Worm (Caenorhabditis elegans) whole organism, mixed stage, embryonic: ENCODE results near the gene C40A11.8.
A peak's percentile ranks its signal among the peaks of the same experiment; 100 is the strongest.

Source experiments
- M03D4.4 ChIP-seq: sonication (generic microtip); optimal IDR thresholded peaks from 2 replicates; lab custom pipeline; 2017; ENCODE audit warnings: mild to moderate bottlenecking, missing genetic modification characterization, missing compliant biosample characterization
- bed-3 ChIP-seq: fragments of 200-800 bp; sonication (Bioruptor generic); optimal IDR thresholded peaks from 3 replicates; lab custom pipeline; 2018; ENCODE audit warnings: mild to moderate bottlenecking, missing genetic modification characterization, moderate library complexity, missing compliant biosample characterization
- ceh-39 ChIP-seq: fragments of 150-350 bp; optimal IDR thresholded peaks from 2 replicates; lab custom pipeline; 2014; ENCODE audit warnings: missing biosample characterization, missing genetic modification characterization
- ceh-43 ChIP-seq: fragments of 200-800 bp; sonication (Bioruptor generic); optimal IDR thresholded peaks from 2 replicates; lab custom pipeline; 2018; ENCODE audit warnings: mild to moderate bottlenecking, missing genetic modification characterization, moderate library complexity, missing compliant biosample characterization
- ces-1 ChIP-seq: fragments of 150-350 bp; optimal IDR thresholded peaks from 2 replicates; lab custom pipeline; 2014; ENCODE audit warnings: missing biosample characterization, missing genetic modification reagents, missing genetic modification characterization
- cnd-1 ChIP-seq: fragments of 200-800 bp; sonication (Bioruptor generic); optimal IDR thresholded peaks from 2 replicates; lab custom pipeline; 2018; ENCODE audit warnings: mild to moderate bottlenecking, missing genetic modification characterization, missing compliant biosample characterization
- elt-1 ChIP-seq: sonication (generic microtip); optimal IDR thresholded peaks from 2 replicates; lab custom pipeline; 2017; ENCODE audit warnings: missing genetic modification characterization, mild to moderate bottlenecking, missing compliant biosample characterization, antibody characterized with exemption, moderate library complexity, borderline replicate concordance; ENCODE audit not compliant: insufficient read depth
- elt-3 ChIP-seq: fragments of 150-350 bp; optimal IDR thresholded peaks from 2 replicates; lab custom pipeline; 2014; ENCODE audit warnings: missing biosample characterization, missing genetic modification characterization
- flh-1 ChIP-seq: fragments of 200-800 bp; sonication (Bioruptor generic); optimal IDR thresholded peaks from 2 replicates; lab custom pipeline; 2018; ENCODE audit warnings: mild to moderate bottlenecking, missing genetic modification characterization, moderate library complexity, missing compliant biosample characterization
- ham-2 ChIP-seq: fragments of 200-800 bp; sonication (Bioruptor generic); optimal IDR thresholded peaks from 2 replicates; lab custom pipeline; 2018; ENCODE audit warnings: mild to moderate bottlenecking, missing genetic modification characterization, missing compliant biosample characterization
- lin-13 ChIP-seq: fragments of 150-350 bp; optimal IDR thresholded peaks from 2 replicates; lab custom pipeline; 2014; ENCODE audit warnings: missing biosample characterization, missing genetic modification characterization
- lin-32 ChIP-seq: fragments of 200-800 bp; sonication (Bioruptor generic); optimal IDR thresholded peaks from 2 replicates; lab custom pipeline; 2018; ENCODE audit warnings: mild to moderate bottlenecking, missing genetic modification characterization, missing compliant biosample characterization
- mab-5 ChIP-seq: fragments of 150-350 bp; optimal IDR thresholded peaks from 2 replicates; lab custom pipeline; 2014; ENCODE audit warnings: missing biosample characterization, missing genetic modification characterization
- mep-1 ChIP-seq: fragments of 150-350 bp; optimal IDR thresholded peaks from 2 replicates; lab custom pipeline; 2017; ENCODE audit warnings: missing biosample characterization, missing genetic modification reagents, missing genetic modification characterization, inconsistent platforms
- mls-2 ChIP-seq: sonication (generic microtip); optimal IDR thresholded peaks from 2 replicates; lab custom pipeline; 2016; ENCODE audit warnings: mild to moderate bottlenecking, missing genetic modification characterization, moderate library complexity, missing compliant biosample characterization
- nhr-12 ChIP-seq: fragments of 150-350 bp; optimal IDR thresholded peaks from 2 replicates; lab custom pipeline; 2014; ENCODE audit warnings: missing biosample characterization, missing genetic modification characterization
- nhr-2 ChIP-seq: fragments of 150-350 bp; optimal IDR thresholded peaks from 2 replicates; lab custom pipeline; 2014; ENCODE audit warnings: missing biosample characterization, missing genetic modification characterization
- nhr-28 ChIP-seq: fragments of 150-350 bp; optimal IDR thresholded peaks from 2 replicates; lab custom pipeline; 2014; ENCODE audit warnings: missing biosample characterization, missing genetic modification characterization
- nhr-76 ChIP-seq: sonication (generic microtip); optimal IDR thresholded peaks from 2 replicates; lab custom pipeline; 2017; ENCODE audit warnings: missing biosample characterization, missing genetic modification characterization
- pha-4 ChIP-seq: fragments of 150-350 bp; optimal IDR thresholded peaks from 2 replicates; lab custom pipeline; 2018; ENCODE audit warnings: missing biosample characterization, missing genetic modification reagents, missing genetic modification characterization
- sem-2 ChIP-seq: fragments of 200-800 bp; sonication (Bioruptor generic); optimal IDR thresholded peaks from 2 replicates; lab custom pipeline; 2018; ENCODE audit warnings: mild to moderate bottlenecking, missing genetic modification characterization, missing compliant biosample characterization
- sptf-1 ChIP-seq: sonication (generic microtip); optimal IDR thresholded peaks from 2 replicates; lab custom pipeline; 2017; ENCODE audit warnings: mild to moderate bottlenecking, missing genetic modification characterization, moderate library complexity, missing compliant biosample characterization
- tbx-8 ChIP-seq: fragments of 200-800 bp; sonication (Bioruptor generic); optimal IDR thresholded peaks from 2 replicates; lab custom pipeline; 2018; ENCODE audit warnings: mild to moderate bottlenecking, missing genetic modification characterization, moderate library complexity, missing compliant biosample characterization
- unc-120 ChIP-seq: sonication (generic microtip); optimal IDR thresholded peaks from 2 replicates; lab custom pipeline; 2017; ENCODE audit warnings: missing genetic modification characterization, missing compliant biosample characterization; ENCODE audit not compliant: poor library complexity, severe bottlenecking
- unc-39 ChIP-seq: fragments of 150-350 bp; optimal IDR thresholded peaks from 2 replicates; lab custom pipeline; 2014; ENCODE audit warnings: missing biosample characterization, missing genetic modification characterization
- unc-62 ChIP-seq: fragments of 150-350 bp; optimal IDR thresholded peaks from 2 replicates; lab custom pipeline; 2014; ENCODE audit warnings: missing biosample characterization, missing genetic modification reagents, missing genetic modification characterization
- zip-8 ChIP-seq: fragments of 150-350 bp; optimal IDR thresholded peaks from 2 replicates; lab custom pipeline; 2014; ENCODE audit warnings: missing biosample characterization, missing genetic modification characterization
- ztf-11 ChIP-seq: fragments of 150-350 bp; optimal IDR thresholded peaks from 2 replicates; lab custom pipeline; 2014; ENCODE audit warnings: missing biosample characterization, missing genetic modification characterization

The C40A11.8 gene

DNA sequence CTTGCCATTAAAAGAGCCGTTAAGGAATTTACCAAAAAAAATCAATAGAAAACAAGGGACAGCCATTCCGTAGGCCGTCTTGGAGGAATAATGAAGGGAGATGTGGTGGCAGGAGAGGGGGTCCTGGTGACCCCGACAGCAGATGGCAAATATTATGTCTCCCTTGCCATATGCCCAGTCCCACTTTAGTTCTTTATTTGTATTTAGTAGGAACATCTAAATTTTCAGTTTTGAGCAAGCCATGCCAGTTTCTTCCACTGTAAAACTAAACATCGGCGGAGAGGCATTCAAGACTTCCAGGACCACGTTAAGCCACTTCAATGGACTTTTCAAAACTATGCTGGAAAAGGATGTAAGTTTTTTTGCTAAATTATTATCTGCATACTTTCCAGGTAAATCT, 13.5 kb downstream of the C40A11.8 start, which contains the start of gene C40A11.4:
C40A11.4 (plus strand) TSS at position 188 of the 400 bp plus-strand sequence.
- TF ChIP-seq sptf-1, result no peak
- TF ChIP-seq sem-2, result no peak
- TF ChIP-seq nhr-12 (tag; lab: Kevin White, UChicago), result no peak
- TF ChIP-seq bed-3 (GFP tag; lab: Kevin White, UChicago), result no peak
- peak; percentile 55 for TF ChIP-seq lin-32 (GFP tag; lab: Kevin White, UChicago)
- peak; percentile 74 for TF ChIP-seq cnd-1 (tag; lab: Kevin White, UChicago)
- no peak for TF ChIP-seq unc-120 (tag; lab: Kevin White, UChicago)
- TF ChIP-seq ces-1 (GFP tag; lab: Kevin White, UChicago), result no peak
- no peak for TF ChIP-seq ceh-39
- TF ChIP-seq elt-1 (tag; lab: Kevin White, UChicago), result no peak
- TF ChIP-seq unc-62, result no peak
- no peak for TF ChIP-seq lin-13 (tag; lab: Kevin White, UChicago)
- TF ChIP-seq nhr-76 (tag; lab: Kevin White, UChicago), result no peak
- TF ChIP-seq nhr-2 (tag; lab: Kevin White, UChicago), result peak; percentile 35
- no peak for TF ChIP-seq ham-2
- TF ChIP-seq mep-1, result no peak
- no peak for TF ChIP-seq M03D4.4 (tag; lab: Kevin White, UChicago)
- TF ChIP-seq ztf-11 (tag; lab: Kevin White, UChicago), result no peak
- no peak for TF ChIP-seq pha-4

DNA sequence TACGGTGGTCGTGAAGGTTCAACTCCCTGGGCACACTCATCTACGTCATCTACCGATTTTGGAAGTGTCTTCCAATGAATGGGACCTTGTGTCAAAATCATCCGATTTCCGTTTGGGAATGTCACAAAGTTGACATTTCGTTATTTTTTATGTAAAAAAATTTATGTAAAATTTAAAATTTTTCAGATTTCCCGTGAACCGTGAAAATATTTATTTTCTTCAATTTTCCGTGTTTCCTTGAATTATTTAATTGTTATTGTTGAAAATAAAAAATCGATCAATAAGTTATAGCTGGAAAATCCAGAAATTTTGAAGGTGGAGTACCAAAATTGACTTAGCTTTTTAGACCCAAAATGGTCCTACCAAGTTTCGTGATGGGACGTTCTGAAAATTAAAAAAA, 15.1 kb downstream of the C40A11.8 start, which contains the start of gene hpo-7:
hpo-7 (minus strand) TSS at position 101 of the 400 bp plus-strand sequence.
- TF ChIP-seq M03D4.4 (tag; lab: Kevin White, UChicago) (no peak), nhr-28 (tag; lab: Kevin White, UChicago) (no peak), ceh-43 (GFP tag; lab: Kevin White, UChicago) (no peak), elt-3 (no peak), zip-8 (tag; lab: Kevin White, UChicago) (no peak), mab-5 (no peak)

DNA sequence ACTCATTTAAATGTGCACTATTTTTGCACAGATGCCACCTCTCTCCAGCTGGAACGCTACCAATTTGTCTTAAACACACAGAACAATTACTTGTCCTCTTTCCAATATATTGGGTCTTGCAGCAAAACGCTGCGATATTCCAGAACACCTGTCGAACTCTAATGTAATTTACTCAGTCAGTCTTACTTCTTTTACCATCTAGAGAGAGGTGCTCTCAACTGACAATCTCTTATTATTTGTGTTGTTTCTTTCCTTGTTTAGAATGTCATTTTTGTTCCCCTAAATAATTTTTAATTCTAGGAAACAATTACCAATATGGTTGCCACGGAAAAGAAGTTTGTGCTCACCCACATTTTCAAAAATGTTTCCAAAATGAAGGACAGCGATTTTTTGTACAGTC, 20.0 kb downstream of the C40A11.8 start, which contains the start of gene sdz-28:
sdz-28 (plus strand) TSS at position 301 of the 400 bp plus-strand sequence.
- TF ChIP-seq ceh-39, result peak; percentile 38
- TF ChIP-seq unc-39, result no peak

ce11 chrII:2122762-2123161, 28.0 kb downstream of the C40A11.8 start:
- no peak for TF ChIP-seq M03D4.4 (tag; lab: Kevin White, UChicago)
- no peak for TF ChIP-seq lin-13 (tag; lab: Kevin White, UChicago)
- no peak for TF ChIP-seq elt-1 (tag; lab: Kevin White, UChicago)
- TF ChIP-seq tbx-8, result no peak
- no peak for TF ChIP-seq mep-1
- TF ChIP-seq nhr-76 (tag; lab: Kevin White, UChicago), result no peak
- TF ChIP-seq mls-2 (tag; lab: Kevin White, UChicago), result no peak
- TF ChIP-seq ztf-11 (tag; lab: Kevin White, UChicago), result no peak
- no peak for TF ChIP-seq sem-2
- no peak for TF ChIP-seq nhr-28 (tag; lab: Kevin White, UChicago)

- TF ChIP-seq flh-1 (GFP tag; lab: Kevin White, UChicago) (no peak), unc-120 (tag; lab: Kevin White, UChicago) (no peak), ceh-43 (GFP tag; lab: Kevin White, UChicago) (no peak), ztf-11 (tag; lab: Kevin White, UChicago) (no peak), mls-2 (tag; lab: Kevin White, UChicago) (no peak), nhr-28 (tag; lab: Kevin White, UChicago) (no peak), lin-32 (GFP tag; lab: Kevin White, UChicago) (no peak), ceh-39 (no peak), lin-13 (tag; lab: Kevin White, UChicago) (no peak)
Observed at ce11 chrII:2122091-2122490, 28.6 kb downstream of the C40A11.8 start, which contains the start of gene math-37. TSS of gene math-37 (minus strand) at chrII:2122191.

ce11 chrII:2116794-2117193, 33.9 kb downstream of the C40A11.8 start, which contains the start of gene srh-195:
TSS of gene srh-195 (minus strand) at chrII:2116894.
- TF ChIP-seq pha-4 (no peak), ceh-39 (no peak)
- TF ChIP-seq, all 35 proteins: peak for 0
